Worm (Caenorhabditis elegans): Measurements from ENCODE around the gene ZC477.7.
A peak's percentile ranks its signal among the peaks of the same experiment; 100 is the strongest.

The ZC477.7 gene

ce11 chrIV:7111354-7111753 is at the start of gene ZC477.7, which contains the start of gene ssq-3:
ZC477.7 (minus strand) TSS chrIV:7111454.
ssq-3 (plus strand) TSS chrIV:7111604.
- TF ChIP-seq ets-7 (tag; optimal IDR thresholded peaks at IDR 0.05): no peak
- TF ChIP-seq tbx-11 (GFP tag; IDR thresholded peaks at IDR 0.05): no peak
- TF ChIP-seq aly-1 (tag; optimal IDR thresholded peaks at IDR 0.05): no peak
- no peak for TF ChIP-seq hmg-4 (GFP tag; optimal IDR thresholded peaks at IDR 0.05)
- TF ChIP-seq ceh-36 (tag; optimal IDR thresholded peaks at IDR 0.05): no peak
- TF ChIP-seq tbx-37 (GFP tag; conservative IDR thresholded peaks at IDR 0.05): no peak
- TF ChIP-seq scrt-1 (GFP tag; IDR thresholded peaks at IDR 0.05): no peak
- TF ChIP-seq F13C5.2 (tag; optimal IDR thresholded peaks at IDR 0.05): no peak

ce11 chrIV:7159586-7159985 is 48.3 kb upstream of the ZC477.7 start:
- TF ChIP-seq ets-7 (tag; optimal IDR thresholded peaks at IDR 0.05) (no peak), sea-1 (GFP tag; conservative IDR thresholded peaks at IDR 0.05) (no peak)

- TF ChIP-seq scrt-1 (GFP tag; IDR thresholded peaks at IDR 0.05): no peak
- no peak for TF ChIP-seq tra-4 (tag; optimal IDR thresholded peaks at IDR 0.05)
- no peak for TF ChIP-seq hmbx-1 (tag; optimal IDR thresholded peaks at IDR 0.05)
- no peak for TF ChIP-seq ceh-36 (tag; optimal IDR thresholded peaks at IDR 0.05)
- no peak for TF ChIP-seq tbx-37 (GFP tag; conservative IDR thresholded peaks at IDR 0.05)
- TF ChIP-seq flt-1 (GFP tag; IDR thresholded peaks at IDR 0.05): no peak
- no peak for TF ChIP-seq aly-1 (tag; optimal IDR thresholded peaks at IDR 0.05)
- no peak for TF ChIP-seq ets-7 (tag; optimal IDR thresholded peaks at IDR 0.05)
- TF ChIP-seq ceh-13 (GFP tag; optimal IDR thresholded peaks at IDR 0.05): no peak
- TF ChIP-seq sea-1 (GFP tag; conservative IDR thresholded peaks at IDR 0.05): no peak
- no peak for TF ChIP-seq hmg-4 (GFP tag; optimal IDR thresholded peaks at IDR 0.05)
- TF ChIP-seq hnd-1 (tag; optimal IDR thresholded peaks at IDR 0.05): no peak
- no peak for TF ChIP-seq pes-1 (GFP tag; IDR thresholded peaks at IDR 0.05)
- no peak for TF ChIP-seq tbx-11 (GFP tag; IDR thresholded peaks at IDR 0.05)
- TF ChIP-seq ama-1 (optimal IDR thresholded peaks at IDR 0.05): no peak
- no peak for TF ChIP-seq F13C5.2 (tag; optimal IDR thresholded peaks at IDR 0.05)
Observed at ce11 chrIV:7158161-7158560, 46.9 kb upstream of the ZC477.7 start.

ce11 chrIV:7156356-7156755 is 45.1 kb upstream of the ZC477.7 start, which contains the start of gene maph-9:
maph-9 (plus strand) TSS chrIV:7156628.
- TF ChIP-seq ceh-13 (GFP tag; optimal IDR thresholded peaks at IDR 0.05) (no peak), B0310.2 (tag; optimal IDR thresholded peaks at IDR 0.05) (no peak), F13C5.2 (tag; optimal IDR thresholded peaks at IDR 0.05) (no peak), flt-1 (GFP tag; IDR thresholded peaks at IDR 0.05) (no peak), ama-1 (optimal IDR thresholded peaks at IDR 0.05) (no peak)

ce11 chrIV:7154356-7154755 is 43.1 kb upstream of the ZC477.7 start, which contains the start of gene C34D4.2:
C34D4.2 (plus strand) TSS chrIV:7154656.
- TF ChIP-seq sea-1 (GFP tag; conservative IDR thresholded peaks at IDR 0.05): no peak
- TF ChIP-seq F13C5.2 (tag; optimal IDR thresholded peaks at IDR 0.05): no peak
- TF ChIP-seq tbx-11 (GFP tag; IDR thresholded peaks at IDR 0.05): no peak
- no peak for TF ChIP-seq tra-4 (tag; optimal IDR thresholded peaks at IDR 0.05)
- no peak for TF ChIP-seq ceh-36 (tag; optimal IDR thresholded peaks at IDR 0.05)
- TF ChIP-seq hnd-1 (tag; optimal IDR thresholded peaks at IDR 0.05): no peak
- TF ChIP-seq scrt-1 (GFP tag; IDR thresholded peaks at IDR 0.05): no peak
- TF ChIP-seq ama-1 (optimal IDR thresholded peaks at IDR 0.05): no peak
- no peak for TF ChIP-seq ceh-13 (GFP tag; optimal IDR thresholded peaks at IDR 0.05)
- no peak for TF ChIP-seq flt-1 (GFP tag; IDR thresholded peaks at IDR 0.05)
- no peak for TF ChIP-seq hmbx-1 (tag; optimal IDR thresholded peaks at IDR 0.05)
- TF ChIP-seq pes-1 (GFP tag; IDR thresholded peaks at IDR 0.05): no peak
- TF ChIP-seq ets-7 (tag; optimal IDR thresholded peaks at IDR 0.05): no peak
- TF ChIP-seq B0310.2 (tag; optimal IDR thresholded peaks at IDR 0.05): no peak
- TF ChIP-seq hmg-4 (GFP tag; optimal IDR thresholded peaks at IDR 0.05): no peak
- TF ChIP-seq tbx-37 (GFP tag; conservative IDR thresholded peaks at IDR 0.05): no peak
- no peak for TF ChIP-seq aly-1 (tag; optimal IDR thresholded peaks at IDR 0.05)

ce11 chrIV:7153362-7153761 is 42.1 kb upstream of the ZC477.7 start, which contains the start of gene C34D4.3:
C34D4.3 (plus strand) TSS chrIV:7153662.
- TF ChIP-seq flt-1 (GFP tag; IDR thresholded peaks at IDR 0.05): no peak
- no peak for TF ChIP-seq ceh-36 (tag; optimal IDR thresholded peaks at IDR 0.05)
- no peak for TF ChIP-seq tbx-37 (GFP tag; conservative IDR thresholded peaks at IDR 0.05)
- no peak for TF ChIP-seq ceh-13 (GFP tag; optimal IDR thresholded peaks at IDR 0.05)
- no peak for TF ChIP-seq tbx-11 (GFP tag; IDR thresholded peaks at IDR 0.05)

- TF ChIP-seq pes-1 (GFP tag; IDR thresholded peaks at IDR 0.05) (no peak), hmbx-1 (tag; optimal IDR thresholded peaks at IDR 0.05) (no peak), B0310.2 (tag; optimal IDR thresholded peaks at IDR 0.05) (no peak), ama-1 (optimal IDR thresholded peaks at IDR 0.05) (no peak), ceh-36 (tag; optimal IDR thresholded peaks at IDR 0.05) (no peak), hnd-1 (tag; optimal IDR thresholded peaks at IDR 0.05) (no peak), tbx-11 (GFP tag; IDR thresholded peaks at IDR 0.05) (no peak), tra-4 (tag; optimal IDR thresholded peaks at IDR 0.05) (no peak), hmg-4 (GFP tag; optimal IDR thresholded peaks at IDR 0.05) (no peak)
Observed at ce11 chrIV:7152409-7152808, 41.2 kb upstream of the ZC477.7 start, which contains the start of gene col-113. col-113 (minus strand) TSS chrIV:7152509.

- peak; percentile 14 for TF ChIP-seq hmg-4 (GFP tag; optimal IDR thresholded peaks at IDR 0.05)
- no peak for TF ChIP-seq aly-1 (tag; optimal IDR thresholded peaks at IDR 0.05)
Observed at ce11 chrIV:7149020-7149601, 37.9 kb upstream of the ZC477.7 start, which contains the start of gene C34D4.4. C34D4.4 (plus strand) TSS chrIV:7149361.

All from whole organism, early embryonic.